Worm (Caenorhabditis elegans) whole organism, young adult: Measurements from ENCODE around the gene C01F1.6.

Experiments used
- B0336.3 ChIP-seq: fragments of 200-800 bp; sonication (Bioruptor generic); IDR thresholded peaks from 2 replicates; pipeline ENCODE4 v1.3.6; 2022; ENCODE audit warnings: missing genetic modification characterization, missing compliant biosample characterization
- C06A6.2 ChIP-seq: fragments of 200-800 bp; sonication (Bioruptor generic); conservative IDR thresholded peaks from 2 replicates; pipeline ENCODE4 v1.3.6; 2022; ENCODE audit warnings: missing genetic modification characterization, missing compliant biosample characterization
- F10E7.11 ChIP-seq: sonication (generic microtip); optimal IDR thresholded peaks from 2 replicates; lab custom pipeline; 2017; ENCODE audit warnings: mild to moderate bottlenecking, missing genetic modification characterization, moderate library complexity, missing compliant biosample characterization
- F22D6.2 ChIP-seq: sonication (generic microtip); optimal IDR thresholded peaks from 2 replicates; lab custom pipeline; 2016; ENCODE audit warnings: mild to moderate bottlenecking, missing genetic modification characterization, missing compliant biosample characterization
- F23B12.7 ChIP-seq: sonication (generic microtip); optimal IDR thresholded peaks from 2 replicates; lab custom pipeline; 2017; ENCODE audit warnings: missing genetic modification characterization, mild to moderate bottlenecking, missing compliant biosample characterization, antibody characterized with exemption, moderate library complexity; ENCODE audit not compliant: insufficient read depth
- F55B11.4 ChIP-seq: sonication (generic microtip); optimal IDR thresholded peaks from 2 replicates; lab custom pipeline; 2016; ENCODE audit warnings: missing compliant biosample characterization, missing genetic modification characterization, borderline replicate concordance; ENCODE audit not compliant: insufficient read depth
- T07F8.4 ChIP-seq: sonication (generic microtip); optimal IDR thresholded peaks from 2 replicates; lab custom pipeline; 2016; ENCODE audit warnings: mild to moderate bottlenecking, missing genetic modification characterization, moderate library complexity, missing compliant biosample characterization
- Y53G8AR.9 ChIP-seq: fragments of 200-800 bp; sonication (Bioruptor generic); conservative IDR thresholded peaks from 2 replicates; pipeline ENCODE4 v1.3.6; 2022; ENCODE audit warnings: missing genetic modification reagents, missing genetic modification characterization, missing compliant biosample characterization
- Y56A3A.18 ChIP-seq: fragments of 200-800 bp; sonication (Bioruptor generic); IDR thresholded peaks from 2 replicates; pipeline ENCODE4 v1.3.6; 2022; ENCODE audit warnings: missing genetic modification reagents, missing genetic modification characterization, missing compliant biosample characterization
- Y95B8A.8 ChIP-seq: fragments of 200-800 bp; sonication (Bioruptor generic); IDR thresholded peaks from 2 replicates; pipeline ENCODE4 v1.3.6; 2022; ENCODE audit warnings: missing genetic modification reagents, missing genetic modification characterization, missing compliant biosample characterization
- akir-1 ChIP-seq: fragments of 200-800 bp; sonication (Bioruptor generic); optimal IDR thresholded peaks from 2 replicates; lab custom pipeline; 2018; ENCODE audit warnings: mild to moderate bottlenecking, missing genetic modification characterization, moderate library complexity, missing compliant biosample characterization
- attf-5 ChIP-seq: fragments of 200-800 bp; sonication (Bioruptor generic); optimal IDR thresholded peaks from 2 replicates; lab custom pipeline; 2018; ENCODE audit warnings: mild to moderate bottlenecking, missing genetic modification characterization, missing compliant biosample characterization
- bed-1 ChIP-seq: fragments of 200-800 bp; sonication (Bioruptor generic); IDR thresholded peaks from 2 replicates; pipeline ENCODE4 v1.3.6; 2022; ENCODE audit warnings: missing genetic modification reagents, missing genetic modification characterization, missing compliant biosample characterization
- bed-2 ChIP-seq: fragments of 200-800 bp; sonication (Bioruptor generic); IDR thresholded peaks from 2 replicates; pipeline ENCODE4 v1.3.6; 2022; ENCODE audit warnings: missing genetic modification reagents, missing genetic modification characterization, missing compliant biosample characterization
- cebp-1 ChIP-seq, 2 experiments: fragments of 200-800 bp in 1 of 2; sonication (Bioruptor generic) in 1 of 2; sonication (generic microtip) in 1 of 2; IDR thresholded peaks in 1 of 2; optimal IDR thresholded peaks in 1 of 2; 2 replicates each; pipeline versions ENCODE4 v1.3.6 to Lab custom; 2017 to 2022; ENCODE audit warnings: missing compliant biosample characterization in 2 of 2, missing genetic modification characterization in 2 of 2, mild to moderate bottlenecking in 1 of 2, missing genetic modification reagents in 1 of 2, moderate library complexity in 1 of 2
- ceh-100 ChIP-seq: fragments of 200-800 bp; sonication (Bioruptor generic); IDR thresholded peaks from 2 replicates; pipeline ENCODE4 v1.3.6; 2022; ENCODE audit warnings: missing genetic modification reagents, missing genetic modification characterization, missing compliant biosample characterization
- ceh-27 ChIP-seq: fragments of 200-800 bp; sonication (Bioruptor generic); optimal IDR thresholded peaks from 2 replicates; lab custom pipeline; 2018; ENCODE audit warnings: mild to moderate bottlenecking, missing genetic modification characterization, moderate library complexity, missing compliant biosample characterization
- ceh-79 ChIP-seq: sonication (generic microtip); optimal IDR thresholded peaks from 2 replicates; lab custom pipeline; 2017; ENCODE audit warnings: mild to moderate bottlenecking, missing genetic modification characterization, missing compliant biosample characterization
- dox-1 ChIP-seq: fragments of 200-800 bp; sonication (Bioruptor generic); IDR thresholded peaks from 2 replicates; pipeline ENCODE4 v1.3.6; 2022; ENCODE audit warnings: missing genetic modification reagents, missing genetic modification characterization, missing compliant biosample characterization
- dpl-1 ChIP-seq: fragments of 150-350 bp; optimal IDR thresholded peaks from 2 replicates; lab custom pipeline; 2014; ENCODE audit warnings: missing biosample characterization, missing genetic modification reagents, missing genetic modification characterization
- egl-18 ChIP-seq: fragments of 200-800 bp; sonication (Bioruptor generic); IDR thresholded peaks from 2 replicates; pipeline ENCODE4 v1.3.6; 2022; ENCODE audit warnings: missing genetic modification reagents, missing genetic modification characterization, missing compliant biosample characterization
- egrh-3 ChIP-seq: fragments of 200-800 bp; sonication (Bioruptor generic); IDR thresholded peaks from 2 replicates; pipeline ENCODE4 v1.3.6; 2022; ENCODE audit warnings: missing genetic modification reagents, missing genetic modification characterization, missing compliant biosample characterization
- ekl-4 ChIP-seq: fragments of 200-800 bp; sonication (Bioruptor generic); IDR thresholded peaks from 2 replicates; pipeline ENCODE4 v1.3.6; 2022; ENCODE audit warnings: missing genetic modification reagents, missing genetic modification characterization, missing compliant biosample characterization
- fkh-3 ChIP-seq: sonication (generic microtip); optimal IDR thresholded peaks from 2 replicates; lab custom pipeline; 2016; ENCODE audit warnings: mild to moderate bottlenecking, missing genetic modification characterization, missing compliant biosample characterization
- lag-1 ChIP-seq: fragments of 200-800 bp; sonication (Bioruptor generic); IDR thresholded peaks from 2 replicates; pipeline ENCODE4 v1.3.6; 2022; ENCODE audit warnings: missing genetic modification reagents, missing genetic modification characterization, missing compliant biosample characterization
- lin-26 ChIP-seq: fragments of 200-800 bp; sonication (Bioruptor generic); IDR thresholded peaks from 2 replicates; pipeline ENCODE4 v1.3.6; 2022; ENCODE audit warnings: missing genetic modification reagents, missing genetic modification characterization, missing compliant biosample characterization
- lin-54 ChIP-seq: fragments of 200-800 bp; sonication (Bioruptor generic); optimal IDR thresholded peaks from 2 replicates; lab custom pipeline; 2018; ENCODE audit warnings: mild to moderate bottlenecking, missing genetic modification characterization, missing compliant biosample characterization
- lir-1 ChIP-seq: fragments of 200-800 bp; sonication (Bioruptor generic); conservative IDR thresholded peaks from 2 replicates; pipeline ENCODE4 v1.3.6; 2022; ENCODE audit warnings: missing genetic modification reagents, missing genetic modification characterization, missing compliant biosample characterization
- lsl-1 ChIP-seq: fragments of 200-800 bp; sonication (Bioruptor generic); optimal IDR thresholded peaks from 2 replicates; lab custom pipeline; 2018; ENCODE audit warnings: mild to moderate bottlenecking, missing genetic modification characterization, moderate library complexity, missing compliant biosample characterization
- lsy-27 ChIP-seq: sonication (generic microtip); optimal IDR thresholded peaks from 2 replicates; lab custom pipeline; 2017; ENCODE audit warnings: missing genetic modification characterization, mild to moderate bottlenecking, missing compliant biosample characterization, antibody characterized with exemption, missing genotype, borderline replicate concordance; ENCODE audit not compliant: insufficient read depth
- madf-10 ChIP-seq: sonication (generic microtip); optimal IDR thresholded peaks from 2 replicates; lab custom pipeline; 2016; ENCODE audit warnings: mild to moderate bottlenecking, missing genetic modification characterization, missing compliant biosample characterization
- madf-6 ChIP-seq: fragments of 200-800 bp; sonication (Bioruptor generic); IDR thresholded peaks from 2 replicates; pipeline ENCODE4 v1.3.6; 2022; ENCODE audit warnings: missing genetic modification reagents, missing genetic modification characterization, missing compliant biosample characterization
- mcd-1 ChIP-seq: fragments of 200-800 bp; sonication (Bioruptor generic); IDR thresholded peaks from 2 replicates; pipeline ENCODE4 v1.3.6; 2022; ENCODE audit warnings: missing genetic modification reagents, missing genetic modification characterization, missing compliant biosample characterization
- mxl-1 ChIP-seq: sonication (generic microtip); optimal IDR thresholded peaks from 2 replicates; lab custom pipeline; 2016; ENCODE audit warnings: missing genetic modification characterization, missing compliant biosample characterization
- nfyb-1 ChIP-seq: fragments of 200-800 bp; sonication (Bioruptor generic); IDR thresholded peaks from 2 replicates; pipeline ENCODE4 v1.3.6; 2022; ENCODE audit warnings: missing genetic modification reagents, missing genetic modification characterization, missing compliant biosample characterization
- nhr-80 ChIP-seq: sonication (generic microtip); optimal IDR thresholded peaks from 2 replicates; lab custom pipeline; 2016; ENCODE audit warnings: missing genetic modification characterization, missing compliant biosample characterization
- pbrm-1 ChIP-seq: fragments of 200-800 bp; sonication (Bioruptor generic); IDR thresholded peaks from 2 replicates; pipeline ENCODE4 v1.3.6; 2022; ENCODE audit warnings: missing genetic modification reagents, missing genetic modification characterization, missing compliant biosample characterization
- rpc-1 ChIP-seq, 2 experiments: fragments of 150-350 bp in 1 of 2; sonication (generic microtip) in 1 of 2; optimal IDR thresholded peaks; 2 replicates each; lab custom pipeline; 2014 to 2018; ENCODE audit warnings: missing biosample characterization in 1 of 2, missing genetic modification characterization in 1 of 2, missing genetic modification reagents in 1 of 2, missing genotype in 1 of 2
- sdz-38 ChIP-seq: sonication (generic microtip); optimal IDR thresholded peaks from 2 replicates; lab custom pipeline; 2016; ENCODE audit warnings: missing genotype, missing genetic modification characterization, missing compliant biosample characterization
- snpc-1.3 ChIP-seq: sonication (generic microtip); optimal IDR thresholded peaks from 2 replicates; lab custom pipeline; 2017; ENCODE audit warnings: missing genetic modification characterization, mild to moderate bottlenecking, missing compliant biosample characterization, antibody characterized with exemption, moderate library complexity, missing genotype, missing genetic modification reagents; ENCODE audit not compliant: insufficient read depth
- somi-1 ChIP-seq: fragments of 200-800 bp; sonication (Bioruptor generic); optimal IDR thresholded peaks from 2 replicates; lab custom pipeline; 2018; ENCODE audit warnings: mild to moderate bottlenecking, missing genetic modification characterization, missing compliant biosample characterization
- sptf-2 ChIP-seq: fragments of 200-800 bp; sonication (Bioruptor generic); optimal IDR thresholded peaks from 2 replicates; lab custom pipeline; 2018; ENCODE audit warnings: mild to moderate bottlenecking, missing genetic modification characterization, missing compliant biosample characterization
- tbp1 ChIP-seq: fragments of 200-800 bp; sonication (Bioruptor generic); optimal IDR thresholded peaks from 2 replicates; lab custom pipeline; 2018; ENCODE audit warnings: mild to moderate bottlenecking, missing genetic modification characterization, missing compliant biosample characterization
- tbx-9 ChIP-seq: sonication (generic microtip); optimal IDR thresholded peaks from 2 replicates; lab custom pipeline; 2016; ENCODE audit warnings: borderline replicate concordance, missing genetic modification characterization, inconsistent platforms, missing compliant biosample characterization
- tlf-1 ChIP-seq: fragments of 200-800 bp; sonication (Bioruptor generic); optimal IDR thresholded peaks from 2 replicates; lab custom pipeline; 2018; ENCODE audit warnings: mild to moderate bottlenecking, missing genetic modification characterization, missing compliant biosample characterization
- xnd-1 ChIP-seq: sonication (generic microtip); optimal IDR thresholded peaks from 2 replicates; lab custom pipeline; 2016; ENCODE audit warnings: missing genotype, missing genetic modification reagents, missing genetic modification characterization, missing compliant biosample characterization

C01F1.6 gene

DNA sequence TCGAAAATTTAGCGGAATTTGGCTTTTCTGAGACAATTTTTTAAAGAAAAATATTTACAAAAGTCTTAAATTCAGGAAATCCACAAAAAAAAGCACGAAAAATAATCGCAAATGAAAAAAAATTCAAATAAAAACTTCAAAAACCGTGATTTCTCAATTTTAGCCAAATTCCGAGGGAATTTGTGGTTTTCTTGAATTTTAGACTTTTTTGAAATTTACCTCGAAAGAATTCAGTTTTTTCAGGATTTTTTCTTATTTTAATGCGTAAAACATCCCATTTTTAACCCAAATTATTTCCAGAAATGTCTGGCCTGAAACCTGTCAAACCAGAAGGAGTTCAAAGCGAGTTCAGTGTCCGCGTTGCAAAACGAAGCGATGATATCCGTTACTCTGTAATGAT is 13.3 kb upstream of the C01F1.6 start, which contains the start of gene gtf-2F1:
Gene gtf-2F1, plus strand, starts transcription at position 301 of the 400 bp plus-strand sequence.
- TF ChIP-seq madf-6 (GFP tag; lab: Robert Waterston, UW) (no peak), cebp-1 (GFP tag; IDR thresholded peaks at IDR 0.05; lab: Robert Waterston, UW) (no peak), cebp-1 (tag; optimal IDR thresholded peaks at IDR 0.05; lab: Kevin White, UChicago) (no peak), somi-1 (no peak), rpc-1 (optimal IDR thresholded peaks at IDR 0.05; lab: Kevin White, UChicago) (no peak), rpc-1 (tag; optimal IDR thresholded peaks at IDR 0.05; lab: Kevin White, UChicago) (no peak), lsy-27 (tag; lab: Kevin White, UChicago) (no peak), lin-26 (GFP tag; lab: Robert Waterston, UW) (no peak), F22D6.2 (tag; lab: Kevin White, UChicago) (no peak), nhr-80 (tag; lab: Kevin White, UChicago) (no peak), Y95B8A.8 (GFP tag; lab: Robert Waterston, UW) (no peak), tbp1 (no peak), tbx-9 (tag; lab: Kevin White, UChicago) (no peak), mxl-1 (tag; lab: Kevin White, UChicago) (no peak), Y56A3A.18 (GFP tag; lab: Robert Waterston, UW) (no peak)
- TF ChIP-seq, all 124 proteins: peak for 0

DNA sequence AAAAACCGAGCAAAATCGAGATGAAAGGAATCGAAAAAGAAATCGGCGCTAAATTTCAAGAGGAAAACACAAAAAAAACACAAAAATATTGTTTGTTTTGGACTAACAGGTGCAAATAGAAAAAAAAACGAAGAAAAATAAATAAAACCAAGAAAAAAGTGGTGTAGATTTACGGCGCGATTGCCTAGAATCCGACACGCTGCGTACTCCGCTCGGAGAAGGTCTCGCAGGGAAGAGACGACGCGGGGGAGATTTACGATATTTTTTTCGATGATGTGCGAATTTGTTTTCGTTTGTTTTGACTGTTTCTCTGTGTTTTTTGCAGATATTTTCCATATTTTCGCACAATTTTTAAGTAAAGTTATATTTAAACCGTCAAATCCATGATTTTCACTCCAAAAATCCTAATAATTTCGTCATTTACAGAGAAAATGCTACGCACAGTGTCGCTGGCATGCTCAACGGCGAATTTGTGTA is 11.3 kb upstream of the C01F1.6 start, which contains the start of gene sco-1:
Gene sco-1, plus strand, starts transcription at position 427 of the 477 bp plus-strand sequence.
- peak; percentile 54 for TF ChIP-seq xnd-1 (tag; lab: Kevin White, UChicago)
- peak; percentile 53 for TF ChIP-seq sptf-2 (GFP tag; lab: Kevin White, UChicago)
- TF ChIP-seq F10E7.11 (tag; lab: Kevin White, UChicago): no peak
- 0 out of 2 replicates have a peak, but pooled peaks have one; percentile 30 for TF ChIP-seq lin-26 (GFP tag; lab: Robert Waterston, UW)
- TF ChIP-seq B0336.3 (GFP tag; lab: Robert Waterston, UW): peak; percentile 89
- peak; percentile 95 for TF ChIP-seq nfyb-1 (GFP tag; lab: Robert Waterston, UW)
- peak; percentile 79 for TF ChIP-seq ekl-4
- no peak for TF ChIP-seq bed-1 (GFP tag; lab: Robert Waterston, UW)
- TF ChIP-seq dox-1 (GFP tag; lab: Robert Waterston, UW): peak; percentile 95
- TF ChIP-seq lsl-1 (GFP tag; lab: Kevin White, UChicago): peak; percentile 79
- TF ChIP-seq egl-18 (GFP tag; lab: Robert Waterston, UW): 0 out of 2 replicates have a peak, but pooled peaks have one; percentile 29
- peak; percentile 89 for TF ChIP-seq lir-1 (GFP tag; lab: Robert Waterston, UW)
- peak; percentile 78 for TF ChIP-seq snpc-1.3 (tag; lab: Kevin White, UChicago)
- TF ChIP-seq mcd-1 (GFP tag; lab: Robert Waterston, UW): peak; percentile 91
- no peak for TF ChIP-seq F55B11.4 (tag; lab: Kevin White, UChicago)
- TF ChIP-seq tlf-1 (GFP tag; lab: Kevin White, UChicago): peak; percentile 81
- TF ChIP-seq C06A6.2 (GFP tag; lab: Robert Waterston, UW): peak; percentile 83
- TF ChIP-seq Y53G8AR.9: peak; percentile 94
- peak; percentile 5 for TF ChIP-seq T07F8.4 (tag; lab: Kevin White, UChicago)
- TF ChIP-seq ceh-79 (tag; lab: Kevin White, UChicago): no peak
- TF ChIP-seq akir-1 (GFP tag; lab: Kevin White, UChicago): peak; percentile 53
- TF ChIP-seq ceh-100 (GFP tag; lab: Robert Waterston, UW): peak; percentile 75
- peak; percentile 89 for TF ChIP-seq attf-5 (GFP tag; lab: Kevin White, UChicago)
- peak; percentile 95 for TF ChIP-seq bed-2 (GFP tag; lab: Robert Waterston, UW)
- no peak for TF ChIP-seq lag-1 (GFP tag; lab: Robert Waterston, UW)
- peak; percentile 60 for TF ChIP-seq egrh-3
- TF ChIP-seq ceh-27 (GFP tag; lab: Kevin White, UChicago): peak; percentile 98
- TF ChIP-seq F23B12.7 (tag; lab: Kevin White, UChicago): peak; percentile 72
- no peak for TF ChIP-seq fkh-3 (tag; lab: Kevin White, UChicago)
- peak; percentile 80 for TF ChIP-seq lin-54 (GFP tag; lab: Kevin White, UChicago)
- TF ChIP-seq sdz-38 (tag; lab: Kevin White, UChicago): no peak
- peak; percentile 75 for TF ChIP-seq madf-10 (tag; lab: Kevin White, UChicago)
- peak; percentile 64 for TF ChIP-seq dpl-1 (GFP tag; lab: Kevin White, UChicago)
- peak; percentile 89 for TF ChIP-seq pbrm-1 (GFP tag; lab: Robert Waterston, UW)
